Fruit fly (Drosophila melanogaster) whole organism, embryonic: ENCODE data around the gene CG11695.

Experiments
- Adf1 ChIP-seq: fragments of 200-800 bp; sonication (Bioruptor generic); IDR thresholded peaks from 2 replicates; pipeline ENCODE4 v1.3.6; 2022; ENCODE audit warnings: missing biosample characterization, missing genetic modification characterization
- B-H1 ChIP-seq: fragments of 200-800 bp; sonication (Bioruptor generic); IDR thresholded peaks from 3 replicates; pipeline ENCODE4 v1.3.6; 2022; ENCODE audit warnings: missing biosample characterization, missing genetic modification characterization
- Bdp1 ChIP-seq: fragments of 200-800 bp; sonication (Bioruptor generic); optimal IDR thresholded peaks from 3 replicates; lab custom pipeline; 2016; ENCODE audit warnings: missing biosample characterization, missing genetic modification characterization
- CG10209 ChIP-seq: fragments of 200-800 bp; sonication (Bioruptor generic); optimal IDR thresholded peaks from 3 replicates; lab custom pipeline; 2017; ENCODE audit warnings: missing biosample characterization, mild to moderate bottlenecking, missing genetic modification characterization, missing genetic modification reagents
- CG11560 ChIP-seq: fragments of 200-800 bp; sonication (Bioruptor generic); IDR thresholded peaks from 3 replicates; pipeline ENCODE4 v1.3.6; 2022; ENCODE audit warnings: missing biosample characterization, missing genetic modification characterization
- CG11696 ChIP-seq: fragments of 200-800 bp; sonication (Bioruptor generic); IDR thresholded peaks from 2 replicates; pipeline ENCODE4 v1.3.6; 2022; ENCODE audit warnings: missing biosample characterization, missing genetic modification characterization
- CG11723 ChIP-seq: fragments of 200-800 bp; sonication (Bioruptor generic); optimal IDR thresholded peaks from 2 replicates; lab custom pipeline; 2017; ENCODE audit warnings: missing biosample characterization, mild to moderate bottlenecking, missing genetic modification characterization
- CG1233 ChIP-seq: fragments of 200-800 bp; sonication (Bioruptor generic); optimal IDR thresholded peaks from 4 replicates; lab custom pipeline; 2018; ENCODE audit warnings: missing biosample characterization, mild to moderate bottlenecking, missing genetic modification characterization
- CG13287 ChIP-seq: fragments of 200-800 bp; sonication (Bioruptor generic); IDR thresholded peaks from 2 replicates; pipeline ENCODE4 v1.3.6; 2022; ENCODE audit warnings: missing biosample characterization, missing genetic modification characterization; ENCODE audit not compliant: partially characterized antibody
- CG13296 ChIP-seq: fragments of 200-800 bp; sonication (Bioruptor generic); optimal IDR thresholded peaks from 3 replicates; lab custom pipeline; 2018; ENCODE audit warnings: missing biosample characterization, mild to moderate bottlenecking, missing genetic modification characterization
- CG15073 ChIP-seq: fragments of 200-800 bp; sonication (Bioruptor generic); optimal IDR thresholded peaks from 2 replicates; lab custom pipeline; 2016; ENCODE audit warnings: missing biosample characterization, missing genetic modification characterization
- CG18619 ChIP-seq: fragments of 200-800 bp; sonication (Bioruptor generic); optimal IDR thresholded peaks from 3 replicates; lab custom pipeline; 2017; ENCODE audit warnings: missing biosample characterization, mild to moderate bottlenecking, missing genetic modification characterization
- CG2678 ChIP-seq: fragments of 200-800 bp; sonication (Bioruptor generic); optimal IDR thresholded peaks from 3 replicates; lab custom pipeline; 2019; ENCODE audit warnings: missing biosample characterization, mild to moderate bottlenecking, missing genetic modification characterization, moderate library complexity
- CG30403 ChIP-seq: fragments of 200-800 bp; sonication (Bioruptor generic); optimal IDR thresholded peaks from 3 replicates; lab custom pipeline; 2016; ENCODE audit warnings: missing biosample characterization, missing genetic modification characterization
- CG30431 ChIP-seq: fragments of 200-800 bp; sonication (Bioruptor generic); optimal IDR thresholded peaks from 2 replicates; lab custom pipeline; 2017; ENCODE audit warnings: missing biosample characterization, missing genetic modification characterization
- CG32767 ChIP-seq: fragments of 200-800 bp; sonication (Bioruptor generic); IDR thresholded peaks from 2 replicates; pipeline ENCODE4 v1.3.6; 2022; ENCODE audit warnings: missing biosample characterization, missing genetic modification characterization
- CG3726 ChIP-seq: fragments of 200-800 bp; sonication (Bioruptor generic); IDR thresholded peaks from 3 replicates; pipeline ENCODE4, ENCODE4 v1.3.6; 2022; ENCODE audit warnings: missing biosample characterization, missing genetic modification characterization
- CG4424 ChIP-seq: fragments of 200-800 bp; sonication (Bioruptor generic); optimal IDR thresholded peaks from 3 replicates; lab custom pipeline; 2016; ENCODE audit warnings: missing biosample characterization, missing genetic modification characterization
- CG6175 ChIP-seq: fragments of 200-800 bp; sonication (Bioruptor generic); IDR thresholded peaks from 3 replicates; pipeline ENCODE4 v1.3.6; 2022; ENCODE audit warnings: missing biosample characterization, missing genetic modification characterization
- CG7271 ChIP-seq: fragments of 200-800 bp; sonication (Bioruptor generic); optimal IDR thresholded peaks from 2 replicates; lab custom pipeline; 2018; ENCODE audit warnings: missing biosample characterization, mild to moderate bottlenecking, missing genetic modification characterization, moderate library complexity
- CG7372 ChIP-seq: fragments of 200-800 bp; sonication (Bioruptor generic); IDR thresholded peaks from 2 replicates; pipeline ENCODE4 v1.3.6; 2022; ENCODE audit warnings: missing biosample characterization, missing genetic modification characterization
- CG8765 ChIP-seq: fragments of 200-800 bp; sonication (Bioruptor generic); IDR thresholded peaks from 2 replicates; pipeline ENCODE4 v1.3.6; 2022; ENCODE audit warnings: missing biosample characterization, missing genetic modification characterization
- CG8924 ChIP-seq: fragments of 200-800 bp; optimal IDR thresholded peaks from 3 replicates; lab custom pipeline; 2019; ENCODE audit warnings: missing biosample characterization, mild to moderate bottlenecking, missing genetic modification characterization, moderate library complexity
- Camta ChIP-seq: fragments of 200-800 bp; sonication (Bioruptor generic); optimal IDR thresholded peaks from 2 replicates; lab custom pipeline; 2016; ENCODE audit warnings: missing biosample characterization, missing genetic modification characterization
- Dip3 ChIP-seq: fragments of 200-800 bp; sonication (Bioruptor generic); optimal IDR thresholded peaks from 3 replicates; lab custom pipeline; 2016; ENCODE audit warnings: missing biosample characterization, missing genetic modification characterization
- Doc2 ChIP-seq: fragments of 200-800 bp; sonication (Bioruptor generic); IDR thresholded peaks from 2 replicates; pipeline ENCODE4 v1.3.6; 2022; ENCODE audit warnings: missing biosample characterization, missing genetic modification characterization
- Gug ChIP-seq: fragments of 200-800 bp; sonication (Bioruptor generic); IDR thresholded peaks from 4 replicates; pipeline ENCODE4 v1.3.6; 2022; ENCODE audit warnings: missing biosample characterization, missing genetic modification characterization
- Rx ChIP-seq: fragments of 200-800 bp; sonication (Bioruptor generic); IDR thresholded peaks from 2 replicates; pipeline ENCODE4 v1.3.6; 2022; ENCODE audit warnings: missing biosample characterization, missing genetic modification characterization
- Side ChIP-seq: fragments of 200-800 bp; sonication (Bioruptor generic); optimal IDR thresholded peaks from 2 replicates; lab custom pipeline; 2016; ENCODE audit warnings: missing biosample characterization, missing genetic modification characterization
- Stat92E ChIP-seq, 3 experiments: fragments of >200 bp in 2 of 3; fragments of 200-800 bp in 1 of 3; sonication (Bioruptor generic) in 1 of 3; optimal IDR thresholded peaks; 2 replicates each; lab custom pipeline; 2017 to 2019; ENCODE audit warnings: missing biosample characterization in 3 of 3, missing genetic modification characterization in 3 of 3, mild to moderate bottlenecking in 1 of 3, moderate library complexity in 1 of 3
- Taf1 ChIP-seq: fragments of 200-800 bp; sonication (Bioruptor generic); IDR thresholded peaks from 2 replicates; pipeline ENCODE4 v1.3.6; 2022; ENCODE audit warnings: missing biosample characterization, missing genetic modification characterization
- Trl ChIP-seq, 3 experiments: fragments of >200 bp in 2 of 3; fragments of 200-800 bp in 1 of 3; sonication (Bioruptor generic) in 1 of 3; optimal IDR thresholded peaks; 2 replicates in 1 of 3; 3 replicates in 2 of 3; lab custom pipeline; 2016 to 2017; ENCODE audit warnings: missing biosample characterization in 1 of 3, missing genetic modification characterization in 1 of 3
- Usf ChIP-seq: fragments of 200-800 bp; sonication (Bioruptor generic); optimal IDR thresholded peaks from 2 replicates; lab custom pipeline; 2017; ENCODE audit warnings: missing genotype, missing biosample characterization, missing genetic modification characterization
- YL-1 ChIP-seq: fragments of 200-800 bp; sonication (Bioruptor generic); optimal IDR thresholded peaks from 3 replicates; lab custom pipeline; 2017; ENCODE audit warnings: missing biosample characterization, mild to moderate bottlenecking, missing genetic modification characterization
- ci ChIP-seq: fragments of 200-800 bp; sonication (Bioruptor generic); IDR thresholded peaks from 3 replicates; pipeline ENCODE4 v1.3.6; 2022; ENCODE audit warnings: missing biosample characterization, missing genetic modification characterization
- corto ChIP-seq: fragments of 200-800 bp; sonication (Bioruptor generic); optimal IDR thresholded peaks from 2 replicates; lab custom pipeline; 2016; ENCODE audit warnings: missing biosample characterization, mild to moderate bottlenecking, missing genetic modification characterization, moderate library complexity
- crc ChIP-seq: fragments of 200-800 bp; sonication (Bioruptor generic); optimal IDR thresholded peaks from 2 replicates; lab custom pipeline; 2016; ENCODE audit warnings: missing biosample characterization, missing genetic modification characterization
- fd64A ChIP-seq: fragments of 200-800 bp; sonication (Bioruptor generic); optimal IDR thresholded peaks from 3 replicates; lab custom pipeline; 2018; ENCODE audit warnings: missing biosample characterization, mild to moderate bottlenecking, missing genetic modification characterization
- gcm ChIP-seq: fragments of 200-800 bp; sonication (Bioruptor generic); optimal IDR thresholded peaks from 2 replicates; lab custom pipeline; 2019; ENCODE audit warnings: missing biosample characterization, mild to moderate bottlenecking, missing genetic modification characterization, moderate library complexity
- grn ChIP-seq: fragments of 200-800 bp; sonication (Bioruptor generic); optimal IDR thresholded peaks from 3 replicates; lab custom pipeline; 2017; ENCODE audit warnings: missing biosample characterization, missing genetic modification characterization
- gt ChIP-seq: fragments of 200-800 bp; sonication (Bioruptor generic); IDR thresholded peaks from 2 replicates; pipeline ENCODE4 v1.3.6; 2022; ENCODE audit warnings: missing biosample characterization, missing genetic modification characterization
- lbe ChIP-seq: fragments of 200-800 bp; sonication (Bioruptor generic); optimal IDR thresholded peaks from 2 replicates; lab custom pipeline; 2016; ENCODE audit warnings: missing biosample characterization, mild to moderate bottlenecking, missing genetic modification characterization
- mld ChIP-seq: fragments of 200-800 bp; sonication (Bioruptor generic); IDR thresholded peaks from 3 replicates; pipeline ENCODE4 v1.3.6; 2022; ENCODE audit warnings: missing biosample characterization, missing genetic modification characterization; ENCODE audit not compliant: partially characterized antibody
- pho ChIP-seq: fragments of 200-800 bp; sonication (Bioruptor generic); optimal IDR thresholded peaks from 2 replicates; lab custom pipeline; 2016; ENCODE audit warnings: missing biosample characterization, missing genetic modification characterization
- phol ChIP-seq: fragments of 200-800 bp; sonication (Bioruptor generic); optimal IDR thresholded peaks from 3 replicates; lab custom pipeline; 2018; ENCODE audit warnings: missing biosample characterization, mild to moderate bottlenecking, missing genetic modification characterization, moderate library complexity
- schlank ChIP-seq: fragments of 200-800 bp; sonication (Bioruptor generic); optimal IDR thresholded peaks from 2 replicates; lab custom pipeline; 2018; ENCODE audit warnings: missing biosample characterization, mild to moderate bottlenecking, missing genetic modification characterization
- sens ChIP-seq: fragments of 200-800 bp; sonication (Bioruptor generic); peaks from one replicate; lab custom pipeline; 2016; ENCODE audit warnings: missing biosample characterization, missing genetic modification characterization
- sens-2 ChIP-seq: fragments of 200-800 bp; sonication (Bioruptor generic); IDR thresholded peaks from 2 replicates; pipeline ENCODE4 v1.3.6; 2022; ENCODE audit warnings: missing biosample characterization, missing genetic modification characterization
- trh ChIP-seq: fragments of 200-800 bp; sonication (Bioruptor generic); optimal IDR thresholded peaks from 2 replicates; lab custom pipeline; 2016; ENCODE audit warnings: missing biosample characterization, missing genetic modification characterization
- ttk ChIP-seq: fragments of 200-800 bp; sonication (Bioruptor generic); IDR thresholded peaks from 2 replicates; pipeline ENCODE4 v2.1.2; 2022; ENCODE audit warnings: missing biosample characterization, missing genetic modification characterization
- vfl ChIP-seq: fragments of 200-800 bp; sonication (Bioruptor generic); optimal IDR thresholded peaks from 2 replicates; lab custom pipeline; 2016; ENCODE audit warnings: missing biosample characterization, missing genetic modification characterization

Gene CG11695

dm6 chrX:11576540-11576939 is at the start of gene CG11695 (continued):
- TF ChIP-seq Gug = peak; percentile 52; the same call in 1 of the 4 replicates
- TF ChIP-seq CG7271 = no peak
- TF ChIP-seq CG10209 = peak; percentile 35
- peak; percentile 58 for TF ChIP-seq CG13296 (GFP tag; lab: Kevin White, UChicago)
- TF ChIP-seq sens = peak; percentile 92
- TF ChIP-seq CG30431 (GFP tag; lab: Kevin White, UChicago) = no peak
- peak; percentile 17 for TF ChIP-seq CG1233 (GFP tag; lab: Kevin White, UChicago)
- no peak for TF ChIP-seq CG6175 (GFP tag; lab: Robert Waterston, UW)
- TF ChIP-seq YL-1 (GFP tag; lab: Kevin White, UChicago) = peak; percentile 77
- peak; percentile 46 for TF ChIP-seq lbe
- peak; percentile 58 for TF ChIP-seq CG4424 (GFP tag; lab: Kevin White, UChicago)
- TF ChIP-seq schlank = peak; percentile 36
- TF ChIP-seq CG11723 (GFP tag; lab: Kevin White, UChicago) = peak; percentile 13
- no peak for TF ChIP-seq ci
- TF ChIP-seq Usf = no peak
- TF ChIP-seq CG3726 (GFP tag; lab: Robert Waterston, UW) = no peak
- TF ChIP-seq CG8924 (tag; lab: Kevin White, UChicago) = peak; percentile 51
- peak; percentile 49 for TF ChIP-seq CG18619
- TF ChIP-seq grn = no peak
- TF ChIP-seq ttk (GFP tag; lab: Robert Waterston, UW) = 0 out of 2 replicates have a peak, but pooled peaks have one; percentile 24
- TF ChIP-seq Trl (optimal IDR thresholded peaks at IDR 0.05; lab: Kevin White, UChicago) = no peak
- peak; percentile 36 for TF ChIP-seq Trl (GFP tag; optimal IDR thresholded peaks at IDR 0.05; lab: Kevin White, UChicago)
- peak; percentile 46 for TF ChIP-seq Rx
- TF ChIP-seq Stat92E (GFP tag; optimal IDR thresholded peaks at IDR 0.05; lab: Kevin White, UChicago) = no peak
- TF ChIP-seq Doc2 = no peak
- peak; percentile 75 for TF ChIP-seq CG2678
- no peak for TF ChIP-seq gt
- TF ChIP-seq trh (GFP tag; lab: Kevin White, UChicago) = peak; percentile 35
- TF ChIP-seq sens-2 (GFP tag; lab: Robert Waterston, UW) = no peak
- TF ChIP-seq Dip3 (GFP tag; lab: Kevin White, UChicago) = peak; percentile 52
- peak; percentile 34 for TF ChIP-seq gcm (GFP tag; lab: Kevin White, UChicago)
- TF ChIP-seq mld (GFP tag; lab: Robert Waterston, UW) = no peak
- peak; percentile 45; the same call in 1 of the 2 replicates for TF ChIP-seq CG11696 (GFP tag; lab: Robert Waterston, UW)
- TF ChIP-seq CG15073 (GFP tag; lab: Kevin White, UChicago) = no peak
- no peak for TF ChIP-seq vfl
- peak; percentile 24; the same call in 1 of the 2 replicates for TF ChIP-seq CG7372 (GFP tag; lab: Robert Waterston, UW)
- TF ChIP-seq Taf1 (GFP tag; lab: Robert Waterston, UW) = peak; percentile 49; the same call in 1 of the 2 replicates
- TF ChIP-seq Side (GFP tag; lab: Kevin White, UChicago) = peak; percentile 20
- TF ChIP-seq corto (GFP tag; lab: Kevin White, UChicago) = no peak
- peak; percentile 35 for TF ChIP-seq pho (GFP tag; lab: Kevin White, UChicago)
- TF ChIP-seq CG32767 = peak; percentile 19; the same call in 1 of the 2 replicates
- TF ChIP-seq Camta (GFP tag; lab: Kevin White, UChicago) = peak; percentile 29
- TF ChIP-seq Bdp1 (GFP tag; lab: Kevin White, UChicago) = peak; percentile 35
- no peak for TF ChIP-seq CG11560 (tag; lab: Robert Waterston, UW)
- peak; percentile 30; the same call in 1 of the 2 replicates for TF ChIP-seq CG13287
- peak; percentile 45; the same call in 2 of the 3 replicates for TF ChIP-seq B-H1 (GFP tag; lab: Robert Waterston, UW)
- TF ChIP-seq fd64A (GFP tag; lab: Kevin White, UChicago) = no peak
- TF ChIP-seq CG8765 (GFP tag; lab: Robert Waterston, UW) = peak; percentile 48; the same call in 1 of the 2 replicates
- peak; percentile 43 for TF ChIP-seq Adf1 (GFP tag; lab: Robert Waterston, UW)
- peak; percentile 73 for TF ChIP-seq CG30403
- TF ChIP-seq crc (GFP tag; lab: Kevin White, UChicago) = no peak
- peak; percentile 78 for TF ChIP-seq phol
